Fruit fly (Drosophila melanogaster): ENCODE data around the gene CG9588.

Gene CG9588

DNA sequence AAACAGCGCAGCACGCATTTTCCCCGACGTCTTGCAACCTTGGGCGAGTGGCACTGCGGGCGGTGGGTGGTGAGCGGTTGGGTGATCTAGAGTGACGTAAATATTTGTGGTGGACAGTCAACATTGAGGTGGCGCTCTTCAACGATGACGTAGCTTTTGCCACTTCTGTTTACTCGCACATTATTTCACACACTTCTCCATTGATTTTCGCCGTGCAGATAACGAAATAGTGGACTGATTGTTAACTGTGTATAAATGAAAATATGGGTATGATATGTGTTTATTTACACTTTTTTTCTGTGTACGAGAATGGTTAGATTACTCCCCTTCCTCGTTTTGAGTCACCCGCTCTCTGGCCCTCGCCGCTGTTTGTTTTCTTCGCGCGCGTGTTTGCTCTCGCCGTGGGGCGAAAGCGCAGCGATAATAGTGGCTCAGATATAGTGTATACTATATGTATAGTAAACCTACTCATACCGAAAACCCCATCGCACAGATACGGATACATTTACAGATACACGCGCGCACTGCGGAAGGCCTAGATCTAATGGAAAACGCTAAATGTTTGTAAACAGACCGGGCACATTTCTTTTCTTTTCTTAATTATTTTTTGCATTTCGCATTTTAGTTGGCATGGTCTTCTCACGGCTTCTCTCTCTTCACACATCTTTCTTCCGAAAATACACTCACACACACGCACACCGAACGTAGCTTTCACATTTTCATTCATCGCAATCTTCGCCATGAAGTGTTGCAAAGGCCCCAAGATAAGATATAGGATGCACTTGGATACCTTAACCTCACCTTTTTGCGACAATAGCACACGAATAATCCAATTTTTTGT is 10.1 kb upstream of the CG9588 start, which contains the start of gene omd (continued):
- TF ChIP-seq peb (GFP tag; IDR thresholded peaks at IDR 0.05) (peak; percentile 18), grn (GFP tag; optimal IDR thresholded peaks at IDR 0.05) (peak; percentile 81), MESR4 (GFP tag; optimal IDR thresholded peaks at IDR 0.05) (peak; percentile 10), CG4328 (GFP tag; optimal IDR thresholded peaks at IDR 0.05) (peak; percentile 79), HLH3B (GFP tag; IDR thresholded peaks at IDR 0.05) (peak; percentile 59; the same call in 1 of the 2 replicates), gfzf (GFP tag; optimal IDR thresholded peaks at IDR 0.05) (no peak), trh (GFP tag; optimal IDR thresholded peaks at IDR 0.05) (peak; percentile 71), CG9817 (tag; optimal IDR thresholded peaks at IDR 0.05) (peak; percentile 17), ap (GFP tag; IDR thresholded peaks at IDR 0.05) (peak; percentile 61), Sry-δ (GFP tag; optimal IDR thresholded peaks at IDR 0.05) (peak; percentile 16), CG9727 (GFP tag; optimal IDR thresholded peaks at IDR 0.05) (peak; percentile 76), lola (GFP tag; optimal IDR thresholded peaks at IDR 0.05) (peak in 1 of 3 experiments; percentile 55), kay (GFP tag; optimal IDR thresholded peaks at IDR 0.05) (peak; percentile 79), luna (GFP tag; optimal IDR thresholded peaks at IDR 0.05) (no peak), D19A (tag; optimal IDR thresholded peaks at IDR 0.05) (no peak), row (GFP tag; IDR thresholded peaks at IDR 0.05) (peak; percentile 72), CG32767 (GFP tag; IDR thresholded peaks at IDR 0.05) (peak; percentile 47; the same call in 1 of the 2 replicates), prd (optimal IDR thresholded peaks at IDR 0.05) (no peak), prd (GFP tag; IDR thresholded peaks at IDR 0.05) (peak; percentile 44; the same call in 1 of the 3 replicates), sima (GFP tag; optimal IDR thresholded peaks at IDR 0.05) (peak; percentile 3), CG12942 (GFP tag; optimal IDR thresholded peaks at IDR 0.05) (peak; percentile 44), sr (GFP tag; IDR thresholded peaks at IDR 0.05) (no peak; the same call in 2 of the 3 replicates), nau (GFP tag; optimal IDR thresholded peaks at IDR 0.05) (no peak), CG17186 (GFP tag; optimal IDR thresholded peaks at IDR 0.05) (peak; percentile 69), Bteb2 (GFP tag; optimal IDR thresholded peaks at IDR 0.05) (peak; percentile 42), gcm (GFP tag; optimal IDR thresholded peaks at IDR 0.05) (no peak), E2f1 (GFP tag; IDR thresholded peaks at IDR 0.05) (peak; percentile 54; the same call in 1 of the 2 replicates), maf-S (GFP tag; optimal IDR thresholded peaks at IDR 0.05) (peak; percentile 56), CG4707 (GFP tag; optimal IDR thresholded peaks at IDR 0.05) (peak; percentile 69), rib (GFP tag; IDR thresholded peaks at IDR 0.05) (peak; percentile 55), HLHmδ (GFP tag; optimal IDR thresholded peaks at IDR 0.05) (peak; percentile 30), CG2199 (GFP tag; IDR thresholded peaks at IDR 0.05) (peak; percentile 94), Gsc (GFP tag; IDR thresholded peaks at IDR 0.05) (no peak), exex (tag; optimal IDR thresholded peaks at IDR 0.05) (peak; percentile 80), Chrac-16 (GFP tag; optimal IDR thresholded peaks at IDR 0.05) (peak; percentile 23), CG16863 (GFP tag; optimal IDR thresholded peaks at IDR 0.05) (peak; percentile 54), lab (GFP tag; optimal IDR thresholded peaks at IDR 0.05) (peak; percentile 87), CG8924 (tag; optimal IDR thresholded peaks at IDR 0.05) (peak; percentile 62), CG12236 (GFP tag; optimal IDR thresholded peaks at IDR 0.05) (peak; percentile 61), nerfin-1 (tag; optimal IDR thresholded peaks at IDR 0.05) (peak; percentile 64), CG11085 (GFP tag; IDR thresholded peaks at IDR 0.05) (no peak), pho (GFP tag; optimal IDR thresholded peaks at IDR 0.05) (peak; percentile 33), CG10959 (GFP tag; IDR thresholded peaks at IDR 0.05) (peak; percentile 56; the same call in 1 of the 2 replicates), ftz-f1 (GFP tag; optimal IDR thresholded peaks at IDR 0.05) (peak; percentile 94), chn (GFP tag; optimal IDR thresholded peaks at IDR 0.05) (peak; percentile 43), croc (GFP tag; conservative IDR thresholded peaks at IDR 0.05) (peak; percentile 29; the same call in 2 of the 3 replicates), z (GFP tag; IDR thresholded peaks at IDR 0.05) (0 out of 3 replicates have a peak, but pooled peaks have one; percentile 24), CG6254 (GFP tag; optimal IDR thresholded peaks at IDR 0.05) (peak; percentile 61), CG11456 (GFP tag; IDR thresholded peaks at IDR 0.05) (0 out of 3 replicates have a peak, but pooled peaks have one; percentile 53)
